Fruit fly (Drosophila melanogaster) whole organism: ENCODE data around the gene Vps33B.

Experiments
- CG8478 ChIP-seq: fragments of >200 bp; optimal IDR thresholded peaks from 2 replicates; lab custom pipeline; 2018; ENCODE audit warnings: inconsistent platforms
- Dll ChIP-seq: fragments of >200 bp; optimal IDR thresholded peaks from 2 replicates; lab custom pipeline; 2017
- EcR ChIP-seq, 2 experiments: fragments of >200 bp; optimal IDR thresholded peaks; 2 replicates each; lab custom pipeline; 2017; ENCODE audit warnings: missing biosample characterization in 2 of 2, missing genetic modification characterization in 2 of 2, missing genetic modification reagents in 2 of 2
- pan ChIP-seq: fragments of >200 bp; optimal IDR thresholded peaks from 2 replicates; lab custom pipeline; 2017
- psq ChIP-seq: fragments of >200 bp; optimal IDR thresholded peaks from 2 replicates; lab custom pipeline; 2017
- usp ChIP-seq: fragments of >200 bp; optimal IDR thresholded peaks from 2 replicates; lab custom pipeline; 2017; ENCODE audit warnings: missing biosample characterization, missing genetic modification characterization, mixed read lengths

The Vps33B gene

DNA sequence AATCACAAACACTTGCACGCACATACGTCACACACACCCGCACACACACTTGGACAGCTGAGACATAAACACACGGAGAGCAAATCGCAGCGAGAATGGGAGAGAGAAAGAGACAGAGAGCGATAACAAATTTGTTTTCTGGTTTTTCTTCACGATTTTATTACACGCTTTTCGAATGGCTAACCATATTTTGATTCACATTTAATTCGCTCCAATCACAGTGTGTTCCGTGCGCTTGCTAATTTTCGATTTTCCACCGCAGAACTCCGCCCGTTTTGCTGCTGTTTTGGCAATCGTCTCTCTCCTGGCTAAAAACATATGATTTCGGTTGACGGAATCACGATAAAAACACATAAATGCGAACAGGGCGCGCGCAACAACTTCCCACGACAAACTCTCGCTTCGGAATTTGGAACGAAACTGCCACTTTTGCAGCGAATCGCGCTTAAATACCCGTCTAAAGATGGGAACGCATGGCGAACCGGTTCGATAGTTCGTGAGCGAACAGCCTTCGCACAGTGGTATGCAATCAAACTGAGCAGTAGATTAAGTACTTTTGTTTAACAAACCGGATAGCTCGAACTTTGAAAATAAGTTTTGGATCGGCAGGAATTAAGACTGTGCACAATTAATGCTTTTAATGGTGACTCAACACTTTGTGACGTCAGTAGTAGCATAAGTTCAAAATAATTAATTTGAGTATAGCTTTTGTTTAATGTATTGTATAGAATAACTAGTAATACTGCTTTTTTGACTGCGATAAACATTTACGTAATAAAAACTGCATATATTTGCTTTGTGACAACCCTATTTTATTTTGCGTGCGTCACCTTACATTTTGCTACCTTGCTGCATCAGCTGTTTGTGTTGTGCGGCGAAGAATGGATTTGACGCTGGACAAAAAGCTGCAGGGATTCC, at the start of gene Vps33B, which contains the start of gene Fur1:
TSS of gene Vps33B (plus strand) at position 856 of the 918 bp plus-strand sequence.
TSS of gene Fur1 (minus strand) at position 424 of the 918 bp plus-strand sequence.
- TF ChIP-seq psq (lab: Kevin White, UChicago) (no peak), CG8478 (lab: Kevin White, UChicago) (no peak), EcR (GFP tag; optimal IDR thresholded peaks at IDR 0.05; lab: Kevin White, UChicago) (no peak), usp (no peak), Dll (lab: Kevin White, UChicago) (no peak), pan (no peak)

DNA sequence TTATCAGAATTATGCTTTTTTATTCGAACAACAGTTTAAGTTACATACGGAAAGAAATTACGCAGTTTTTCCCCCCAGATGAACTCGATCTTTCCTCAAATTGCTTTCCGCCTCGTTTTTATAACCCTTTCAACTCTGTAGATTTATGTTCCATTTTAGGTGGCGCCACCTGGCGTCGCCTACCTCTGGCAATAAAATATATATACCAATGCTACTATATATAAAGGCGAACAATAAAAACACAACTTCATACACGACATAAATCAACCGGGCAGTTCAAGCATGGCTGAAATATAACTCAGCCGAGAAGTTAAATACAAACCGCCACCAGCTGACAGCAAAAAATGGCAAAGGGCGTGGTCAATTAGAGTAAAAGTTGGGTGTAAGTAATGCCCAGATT, 46.1 kb upstream of the Vps33B start:
- TF ChIP-seq EcR (GFP tag; optimal IDR thresholded peaks at IDR 0.05; lab: Kevin White, UChicago) (no peak), psq (lab: Kevin White, UChicago) (no peak), CG8478 (lab: Kevin White, UChicago) (no peak), usp (no peak), pan (no peak), Dll (lab: Kevin White, UChicago) (no peak)

DNA sequence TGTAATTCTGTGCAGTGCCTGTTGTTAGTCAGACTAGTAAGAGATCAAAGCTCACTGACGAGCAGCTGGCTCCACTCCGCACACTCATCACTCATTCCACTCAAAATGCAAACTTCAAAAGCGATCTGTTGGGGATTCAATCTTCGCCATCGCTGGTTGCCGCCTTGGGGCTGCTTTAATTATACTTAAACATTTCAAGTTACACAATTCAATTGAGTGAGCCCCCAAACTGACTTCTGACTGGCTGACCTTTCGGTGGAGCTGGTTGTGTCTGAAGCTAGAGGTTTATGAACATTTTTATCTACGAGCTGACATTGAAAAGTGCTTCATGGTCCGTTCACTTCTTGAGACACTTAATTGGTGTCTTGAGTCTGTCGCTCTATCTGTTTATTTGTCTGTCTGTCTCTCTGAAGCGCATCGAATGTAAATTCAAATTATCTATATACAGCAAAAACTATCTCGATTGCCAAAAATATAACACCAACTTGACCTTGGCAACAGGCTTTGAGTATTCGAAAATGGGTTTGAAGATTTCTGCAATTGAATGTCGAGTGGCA, 36.0 kb upstream of the Vps33B start:
- TF ChIP-seq psq (lab: Kevin White, UChicago) = no peak
- TF ChIP-seq CG8478 (lab: Kevin White, UChicago) = no peak
- TF ChIP-seq usp = no peak
- TF ChIP-seq pan = no peak
- TF ChIP-seq Dll (lab: Kevin White, UChicago) = no peak
- TF ChIP-seq EcR (GFP tag; optimal IDR thresholded peaks at IDR 0.05; lab: Kevin White, UChicago) = no peak

DNA sequence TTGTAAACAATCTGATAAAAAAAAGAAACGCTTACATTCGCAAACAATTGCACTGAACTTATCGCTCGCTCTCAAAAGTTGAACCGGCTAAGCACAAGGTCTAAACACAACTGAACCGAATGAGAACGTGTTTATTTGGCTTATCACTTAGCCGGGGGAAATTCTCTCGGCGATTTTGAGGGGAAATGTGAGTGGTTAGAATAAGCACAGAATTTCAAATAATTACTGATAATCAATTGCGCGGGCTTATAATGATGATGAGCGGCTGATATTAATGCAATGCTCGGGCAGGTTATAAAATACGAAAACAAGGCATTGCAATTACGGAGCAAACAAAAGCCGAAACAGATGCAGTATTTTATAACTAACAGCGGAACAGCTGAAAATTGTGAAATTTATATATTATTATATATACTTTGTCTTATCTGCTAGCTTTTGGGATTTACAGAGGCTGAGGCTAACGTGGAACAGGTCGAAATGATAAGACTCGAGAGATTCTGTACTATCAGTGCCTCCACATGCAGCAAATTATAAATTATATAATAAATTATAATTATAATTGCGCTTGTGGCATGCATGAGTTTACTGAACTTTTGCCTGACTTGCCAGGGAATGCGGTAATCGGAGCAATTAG, 34.8 kb upstream of the Vps33B start:
- TF ChIP-seq pan (no peak), usp (no peak), psq (lab: Kevin White, UChicago) (no peak), Dll (lab: Kevin White, UChicago) (no peak)

DNA sequence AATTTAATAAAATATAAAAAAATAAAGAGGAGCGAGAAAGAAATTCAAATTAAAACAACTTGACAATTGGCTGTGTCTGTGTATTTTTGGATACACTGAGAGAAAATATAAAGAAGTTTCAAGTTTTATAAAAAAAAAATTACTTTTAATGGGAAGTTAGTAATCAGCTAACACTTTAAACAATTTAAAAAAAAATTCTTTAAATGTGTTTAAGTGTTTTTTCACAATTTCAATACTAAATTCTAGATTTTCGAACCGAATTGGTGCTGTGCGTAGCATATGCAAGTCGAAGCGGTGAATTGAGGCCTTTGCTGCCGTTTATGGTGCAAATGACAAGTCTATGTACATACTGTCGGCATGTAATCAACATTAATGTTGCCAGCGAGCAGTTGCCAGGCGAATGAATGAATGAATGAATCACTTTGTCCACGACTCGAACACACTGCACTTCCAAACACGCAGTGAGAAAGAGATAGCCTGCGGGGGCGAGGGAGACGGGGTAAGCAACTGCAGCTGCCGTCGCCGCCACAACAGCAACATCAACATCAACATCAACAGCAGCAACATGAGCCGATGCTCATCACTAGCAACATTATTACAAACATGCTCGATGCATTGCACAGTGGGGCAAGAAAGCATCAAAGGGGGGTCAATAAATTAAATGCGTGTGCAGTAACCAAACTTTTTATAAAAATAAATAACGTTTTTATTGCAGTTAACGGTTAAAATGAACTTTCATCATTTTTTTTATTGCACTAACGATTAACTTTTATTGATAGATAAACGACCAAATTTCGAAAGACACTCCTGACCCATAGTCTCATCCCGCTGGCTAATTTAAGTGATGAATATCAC, 27.5 kb upstream of the Vps33B start:
- no peak for TF ChIP-seq Dll (lab: Kevin White, UChicago)
- no peak for TF ChIP-seq psq (lab: Kevin White, UChicago)
- TF ChIP-seq EcR (GFP tag; optimal IDR thresholded peaks at IDR 0.05; lab: Kevin White, UChicago) = no peak
- no peak for TF ChIP-seq usp
- no peak for TF ChIP-seq pan

DNA sequence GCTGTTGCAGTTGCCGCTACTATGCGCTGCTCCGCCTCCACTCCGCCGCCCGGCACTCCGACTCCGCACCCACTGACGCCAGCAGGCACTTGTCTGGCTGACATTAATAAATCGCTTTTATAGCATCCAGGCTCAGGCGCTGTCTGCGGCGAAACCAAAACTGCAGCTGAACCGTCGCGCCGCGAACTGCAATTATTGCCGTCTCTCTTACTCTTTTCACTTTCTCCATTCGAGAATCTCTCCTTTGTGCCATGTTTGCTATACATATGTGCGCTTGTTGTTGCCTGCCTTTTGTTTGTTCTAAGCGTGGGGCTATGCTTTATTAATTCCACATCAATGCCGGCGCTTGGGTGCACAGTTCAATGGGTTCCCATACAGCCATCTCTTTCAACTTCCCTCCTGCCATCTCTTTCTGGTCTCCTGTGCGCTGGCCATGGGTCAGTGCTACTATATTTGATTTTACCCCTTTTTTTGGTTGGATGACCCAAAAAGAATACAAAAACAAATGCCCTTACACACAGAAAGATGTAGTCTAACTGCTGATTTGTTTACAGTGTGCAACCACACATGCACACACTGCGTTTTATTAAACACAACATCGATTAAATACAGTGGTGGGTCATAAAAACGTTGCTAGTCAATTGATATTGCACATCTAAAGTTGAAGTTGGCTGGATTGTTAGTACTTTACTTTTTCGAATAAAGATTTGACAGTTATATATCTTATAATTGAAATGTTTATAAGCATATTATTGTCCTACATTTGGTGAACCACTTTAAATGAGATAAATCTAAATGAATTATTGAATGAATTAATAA, 26.6 kb upstream of the Vps33B start:
- TF ChIP-seq EcR (GFP tag; optimal IDR thresholded peaks at IDR 0.05; lab: Kevin White, UChicago) = no peak
- TF ChIP-seq psq (lab: Kevin White, UChicago) = no peak

DNA sequence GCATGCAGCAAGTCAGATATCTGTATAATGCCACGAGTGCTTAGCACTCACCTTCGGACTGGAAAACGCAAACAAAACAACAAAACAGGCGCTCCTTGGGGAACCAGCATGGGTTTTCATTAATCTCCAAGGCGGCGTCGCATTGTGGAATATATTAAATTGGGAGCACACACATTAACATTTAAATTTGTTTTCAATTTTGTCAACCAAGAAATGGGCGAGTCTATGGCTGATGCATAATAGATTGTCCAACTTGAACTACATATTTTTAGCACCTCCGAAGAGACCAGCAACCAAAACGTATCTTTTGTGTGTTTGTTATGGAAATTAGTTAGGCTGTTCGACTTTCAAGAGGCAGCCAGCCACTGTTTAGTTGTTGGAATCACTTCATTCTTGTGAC, 25.8 kb upstream of the Vps33B start:
- TF ChIP-seq usp (no peak), EcR (GFP tag; optimal IDR thresholded peaks at IDR 0.05; lab: Kevin White, UChicago) (no peak)

DNA sequence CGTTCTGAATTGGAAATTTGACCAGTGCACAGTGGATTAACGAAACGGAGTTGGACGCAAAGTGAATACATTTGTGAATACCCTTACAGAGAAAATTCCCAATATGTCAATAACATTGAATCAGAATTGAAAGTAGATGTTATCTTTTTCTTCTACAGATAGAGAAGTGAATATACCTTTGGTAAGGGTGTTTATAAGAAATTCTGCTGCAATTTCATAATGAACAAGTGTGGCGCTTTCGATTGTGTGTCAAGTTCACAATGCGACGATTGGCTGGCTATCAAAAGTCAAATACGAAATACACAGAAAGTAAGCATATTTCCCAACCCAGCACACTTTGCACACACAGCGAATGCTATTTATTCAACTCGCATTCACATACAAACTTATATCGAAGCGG, 25.0 kb upstream of the Vps33B start:
- TF ChIP-seq EcR (GFP tag; optimal IDR thresholded peaks at IDR 0.05; lab: Kevin White, UChicago) = no peak
- TF ChIP-seq CG8478 (lab: Kevin White, UChicago) = no peak
- TF ChIP-seq Dll (lab: Kevin White, UChicago) = no peak

DNA sequence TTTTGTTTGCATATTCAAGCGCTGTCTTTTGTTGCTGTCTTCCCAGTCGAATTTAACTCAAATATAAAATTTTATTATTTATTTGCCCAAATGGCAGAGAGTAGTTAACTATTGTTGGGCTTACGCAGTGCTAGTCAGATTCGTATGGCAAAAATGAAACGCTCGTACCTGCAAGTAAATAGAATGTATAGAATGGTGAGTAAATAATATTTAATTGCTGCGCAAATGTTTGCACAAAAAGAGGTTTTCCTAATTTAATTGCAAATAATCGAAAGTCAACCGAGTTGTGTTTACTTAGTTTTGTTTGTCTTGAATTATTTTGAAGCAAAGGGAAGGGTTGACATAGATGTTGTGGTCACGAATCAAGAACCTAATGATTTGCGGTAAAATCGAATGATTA, 24.6 kb upstream of the Vps33B start:
- no peak for TF ChIP-seq usp
- TF ChIP-seq EcR (GFP tag; optimal IDR thresholded peaks at IDR 0.05; lab: Kevin White, UChicago) = no peak
- TF ChIP-seq Dll (lab: Kevin White, UChicago) = no peak
- TF ChIP-seq psq (lab: Kevin White, UChicago) = no peak
- no peak for TF ChIP-seq pan
- no peak for TF ChIP-seq CG8478 (lab: Kevin White, UChicago)

DNA sequence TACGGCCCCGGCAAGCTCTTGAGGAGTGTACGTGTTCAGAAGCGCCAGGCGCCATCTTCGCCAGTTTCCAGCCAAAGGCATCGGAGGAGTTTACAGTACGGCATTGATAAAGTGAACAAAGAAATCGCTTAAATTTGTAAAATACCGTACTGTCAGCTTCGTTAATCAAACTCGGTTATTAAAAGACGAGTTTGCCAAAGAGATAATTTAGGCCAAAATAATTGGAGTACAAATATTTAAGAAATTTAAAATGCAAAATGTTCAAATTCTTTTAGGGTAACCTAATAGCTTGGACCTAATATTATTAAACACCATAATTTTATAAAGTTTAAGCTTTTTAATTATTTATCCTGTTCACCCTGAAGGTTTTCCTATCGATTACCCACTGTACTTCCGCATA, 21.5 kb upstream of the Vps33B start:
- TF ChIP-seq Dll (lab: Kevin White, UChicago) = no peak
- TF ChIP-seq CG8478 (lab: Kevin White, UChicago) = no peak
- no peak for TF ChIP-seq EcR (GFP tag; optimal IDR thresholded peaks at IDR 0.05; lab: Kevin White, UChicago)
- TF ChIP-seq psq (lab: Kevin White, UChicago) = no peak
- TF ChIP-seq pan = no peak
- TF ChIP-seq usp = no peak

DNA sequence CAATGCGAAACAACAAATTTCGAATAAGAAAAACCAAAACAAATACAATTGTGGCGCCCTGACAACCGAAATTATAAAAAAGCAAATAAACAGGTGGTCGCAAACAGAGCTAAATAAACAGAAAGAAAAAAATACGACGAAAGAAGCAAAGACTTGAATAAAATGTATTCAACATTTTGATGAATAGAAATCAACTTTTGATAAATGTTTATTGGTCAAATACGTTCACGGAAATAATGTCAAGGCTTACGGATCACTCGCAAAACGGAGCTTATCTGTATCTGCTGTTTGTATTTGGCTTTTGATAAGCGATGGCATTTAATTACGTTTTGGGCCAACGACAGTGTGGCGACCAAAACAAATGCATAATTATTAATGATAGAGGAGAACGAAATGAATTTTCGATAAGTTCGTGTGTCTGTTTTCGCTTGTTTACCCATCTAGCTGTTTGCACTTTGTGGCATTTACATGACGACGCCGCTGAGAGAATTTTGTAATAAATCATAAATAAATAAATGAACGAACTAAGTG, 20.1 kb upstream of the Vps33B start:
- TF ChIP-seq Dll (lab: Kevin White, UChicago) (no peak), CG8478 (lab: Kevin White, UChicago) (no peak), psq (lab: Kevin White, UChicago) (no peak)
